Worm (Caenorhabditis elegans) whole organism, late embryonic: ENCODE data around the gene bath-31.

ENCODE experiments used
- C08G9.2 ChIP-seq: sonication (generic microtip); optimal IDR thresholded peaks from 2 replicates; lab custom pipeline; 2016; ENCODE audit warnings: mild to moderate bottlenecking, missing genetic modification characterization, moderate library complexity, missing compliant biosample characterization
- F13H6.1 ChIP-seq: sonication (generic microtip); optimal IDR thresholded peaks from 2 replicates; lab custom pipeline; 2016; ENCODE audit warnings: missing genetic modification characterization, missing compliant biosample characterization
- K02D7.2 ChIP-seq: sonication (generic microtip); optimal IDR thresholded peaks from 2 replicates; lab custom pipeline; 2017; ENCODE audit warnings: mild to moderate bottlenecking, missing genetic modification characterization, missing compliant biosample characterization
- K09A11.1 ChIP-seq: sonication (generic microtip); optimal IDR thresholded peaks from 2 replicates; lab custom pipeline; 2017; ENCODE audit warnings: antibody characterized with exemption, mild to moderate bottlenecking, missing genetic modification characterization, missing compliant biosample characterization; ENCODE audit not compliant: insufficient read depth
- Y22D7AL.16 ChIP-seq: sonication (generic microtip); optimal IDR thresholded peaks from 2 replicates; lab custom pipeline; 2016; ENCODE audit warnings: missing genetic modification characterization, missing compliant biosample characterization
- ahr-1 ChIP-seq: sonication (generic microtip); optimal IDR thresholded peaks from 2 replicates; lab custom pipeline; 2016; ENCODE audit warnings: missing genetic modification characterization, missing compliant biosample characterization
- ceh-18 ChIP-seq: sonication (generic microtip); optimal IDR thresholded peaks from 2 replicates; lab custom pipeline; 2016; ENCODE audit warnings: missing genetic modification characterization, missing compliant biosample characterization
- ceh-2 ChIP-seq: sonication (generic microtip); optimal IDR thresholded peaks from 2 replicates; lab custom pipeline; 2016; ENCODE audit warnings: missing genotype, missing genetic modification characterization, missing compliant biosample characterization
- ceh-22 ChIP-seq: sonication (generic microtip); optimal IDR thresholded peaks from 2 replicates; lab custom pipeline; 2017; ENCODE audit warnings: missing biosample characterization, missing genetic modification characterization
- ceh-31 ChIP-seq: sonication (generic microtip); optimal IDR thresholded peaks from 2 replicates; lab custom pipeline; 2016; ENCODE audit warnings: missing genetic modification characterization, missing compliant biosample characterization
- ceh-48 ChIP-seq: sonication (generic microtip); optimal IDR thresholded peaks from 2 replicates; lab custom pipeline; 2016; ENCODE audit warnings: missing genetic modification characterization, inconsistent platforms, missing compliant biosample characterization
- ceh-9 ChIP-seq: sonication (generic microtip); optimal IDR thresholded peaks from 2 replicates; lab custom pipeline; 2016; ENCODE audit warnings: mild to moderate bottlenecking, missing genetic modification characterization, inconsistent platforms, missing compliant biosample characterization
- che-1 ChIP-seq: sonication (generic microtip); optimal IDR thresholded peaks from 2 replicates; lab custom pipeline; 2016; ENCODE audit warnings: mild to moderate bottlenecking, missing genetic modification characterization, missing compliant biosample characterization
- dve-1 ChIP-seq: sonication (generic microtip); optimal IDR thresholded peaks from 2 replicates; lab custom pipeline; 2017; ENCODE audit warnings: antibody characterized with exemption, mild to moderate bottlenecking, missing genetic modification characterization, missing compliant biosample characterization
- elt-2 ChIP-seq: sonication (generic microtip); optimal IDR thresholded peaks from 2 replicates; lab custom pipeline; 2016; ENCODE audit warnings: missing genetic modification reagents, missing genetic modification characterization, missing compliant biosample characterization
- elt-4 ChIP-seq: sonication (generic microtip); optimal IDR thresholded peaks from 2 replicates; lab custom pipeline; 2016; ENCODE audit warnings: missing genetic modification characterization, missing compliant biosample characterization
- ets-4 ChIP-seq: sonication (generic microtip); optimal IDR thresholded peaks from 2 replicates; lab custom pipeline; 2016; ENCODE audit warnings: missing genetic modification characterization, missing compliant biosample characterization
- fax-1 ChIP-seq: sonication (generic microtip); optimal IDR thresholded peaks from 2 replicates; lab custom pipeline; 2016; ENCODE audit warnings: missing genotype, missing genetic modification characterization, missing compliant biosample characterization
- fkh-10 ChIP-seq: fragments of 150-350 bp; optimal IDR thresholded peaks from 2 replicates; lab custom pipeline; 2014; ENCODE audit warnings: missing biosample characterization, missing genetic modification reagents, missing genetic modification characterization
- fkh-6 ChIP-seq: sonication (generic microtip); optimal IDR thresholded peaks from 2 replicates; lab custom pipeline; 2016; ENCODE audit warnings: missing genetic modification characterization, missing compliant biosample characterization
- hlh-13 ChIP-seq: fragments of 200-800 bp; sonication (Bioruptor generic); optimal IDR thresholded peaks from 2 replicates; lab custom pipeline; 2018; ENCODE audit warnings: mild to moderate bottlenecking, missing genetic modification characterization, missing compliant biosample characterization
- hlh-15 ChIP-seq: sonication (generic microtip); optimal IDR thresholded peaks from 2 replicates; lab custom pipeline; 2016; ENCODE audit warnings: missing genetic modification characterization, missing compliant biosample characterization
- mec-3 ChIP-seq: sonication (generic microtip); optimal IDR thresholded peaks from 2 replicates; lab custom pipeline; 2016; ENCODE audit warnings: borderline replicate concordance, missing genetic modification characterization, missing compliant biosample characterization
- nhr-232 ChIP-seq: sonication (generic microtip); optimal IDR thresholded peaks from 2 replicates; lab custom pipeline; 2016; ENCODE audit warnings: missing genetic modification characterization, missing compliant biosample characterization
- npax-4 ChIP-seq: sonication (generic microtip); optimal IDR thresholded peaks from 2 replicates; lab custom pipeline; 2016; ENCODE audit warnings: missing genetic modification characterization, missing compliant biosample characterization
- pag-3 ChIP-seq: sonication (generic microtip); optimal IDR thresholded peaks from 2 replicates; lab custom pipeline; 2016; ENCODE audit warnings: missing compliant biosample characterization, missing genetic modification characterization, borderline replicate concordance
- pat-9 ChIP-seq: fragments of 200-800 bp; sonication (Bioruptor generic); optimal IDR thresholded peaks from 2 replicates; lab custom pipeline; 2018; ENCODE audit warnings: mild to moderate bottlenecking, missing genetic modification characterization, moderate library complexity, missing compliant biosample characterization
- pax-1 ChIP-seq: fragments of 150-350 bp; optimal IDR thresholded peaks from 2 replicates; lab custom pipeline; 2014; ENCODE audit warnings: missing biosample characterization, missing genetic modification characterization
- pha-2 ChIP-seq: sonication (generic microtip); optimal IDR thresholded peaks from 2 replicates; lab custom pipeline; 2017; ENCODE audit warnings: mild to moderate bottlenecking, missing genetic modification characterization, missing compliant biosample characterization
- pha-4 ChIP-seq: fragments of 150-350 bp; optimal IDR thresholded peaks from 2 replicates; lab custom pipeline; 2018; ENCODE audit warnings: missing biosample characterization, missing genetic modification reagents, missing genetic modification characterization
- pros-1 ChIP-seq: fragments of 150-350 bp; optimal IDR thresholded peaks from 2 replicates; lab custom pipeline; 2014; ENCODE audit warnings: missing biosample characterization, missing genetic modification reagents, missing genetic modification characterization
- rnt-1 ChIP-seq: sonication (generic microtip); optimal IDR thresholded peaks from 2 replicates; lab custom pipeline; 2016; ENCODE audit warnings: missing genetic modification characterization, missing compliant biosample characterization
- sdc-2 ChIP-seq: sonication (generic microtip); optimal IDR thresholded peaks from 2 replicates; lab custom pipeline; 2016; ENCODE audit warnings: missing genotype, missing genetic modification characterization, missing compliant biosample characterization
- ttx-3 ChIP-seq: sonication (generic microtip); optimal IDR thresholded peaks from 2 replicates; lab custom pipeline; 2016; ENCODE audit warnings: missing genetic modification reagents, missing genetic modification characterization, missing compliant biosample characterization
- unc-3 ChIP-seq, 2 experiments: fragments of 200-800 bp in 1 of 2; sonication (Bioruptor generic) in 1 of 2; sonication (generic microtip) in 1 of 2; conservative IDR thresholded peaks in 1 of 2; optimal IDR thresholded peaks in 1 of 2; 2 replicates each; pipeline versions ENCODE4 v1.3.6 to Lab custom; 2016 to 2022; ENCODE audit warnings: missing compliant biosample characterization in 2 of 2, missing genetic modification characterization in 2 of 2, missing genetic modification reagents in 1 of 2
- unc-42 ChIP-seq: sonication (generic microtip); optimal IDR thresholded peaks from 2 replicates; lab custom pipeline; 2016; ENCODE audit warnings: missing genotype, missing genetic modification characterization, missing compliant biosample characterization
- unc-55 ChIP-seq: sonication (generic microtip); optimal IDR thresholded peaks from 2 replicates; lab custom pipeline; 2017; ENCODE audit warnings: missing biosample characterization, missing genetic modification reagents, missing genetic modification characterization
- unc-86 ChIP-seq: sonication (generic microtip); optimal IDR thresholded peaks from 2 replicates; lab custom pipeline; 2016; ENCODE audit warnings: missing genetic modification characterization, missing compliant biosample characterization
- zip-5 ChIP-seq: sonication (generic microtip); optimal IDR thresholded peaks from 2 replicates; lab custom pipeline; 2016; ENCODE audit warnings: missing genetic modification characterization, missing compliant biosample characterization
- ztf-16 ChIP-seq: sonication (generic microtip); optimal IDR thresholded peaks from 2 replicates; lab custom pipeline; 2017; ENCODE audit warnings: missing genetic modification characterization, missing compliant biosample characterization

Gene bath-31

DNA sequence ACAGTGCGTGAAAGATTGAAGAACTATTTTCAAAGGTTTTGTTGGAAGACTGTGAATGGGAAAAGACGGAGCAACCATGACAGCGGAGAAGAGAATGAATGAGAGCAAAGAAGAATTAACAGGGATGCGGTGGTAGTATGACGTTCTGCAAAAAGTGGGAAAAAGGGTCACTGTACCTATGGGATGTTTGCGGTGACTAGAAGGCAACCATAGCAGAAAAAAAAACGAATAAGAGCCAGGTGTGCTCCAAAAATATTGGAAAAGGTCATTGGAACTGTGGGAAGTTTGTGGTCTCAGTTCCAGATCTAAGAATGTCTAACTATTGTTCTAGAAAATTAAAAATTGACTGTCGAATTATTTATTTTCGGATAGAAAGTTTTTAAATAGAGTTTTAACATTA, 16.9 kb downstream of the bath-31 start, which contains the start of gene fbxb-90:
fbxb-90 (minus strand) TSS at position 101 of the 400 bp plus-strand sequence.
- TF ChIP-seq pha-4, result no peak
- TF ChIP-seq ztf-16, result no peak
- TF ChIP-seq Y22D7AL.16, result no peak
- TF ChIP-seq ceh-22 (tag; lab: Kevin White, UChicago), result no peak
- TF ChIP-seq ceh-31 (tag; lab: Kevin White, UChicago), result no peak
- no peak for TF ChIP-seq elt-4
- no peak for TF ChIP-seq F13H6.1
- no peak for TF ChIP-seq unc-86 (tag; lab: Kevin White, UChicago)
- TF ChIP-seq ceh-18 (tag; lab: Kevin White, UChicago), result no peak
- TF ChIP-seq npax-4 (tag; lab: Kevin White, UChicago), result no peak
- TF ChIP-seq sdc-2 (tag; lab: Kevin White, UChicago), result no peak
- no peak for TF ChIP-seq unc-3 (GFP tag; conservative IDR thresholded peaks at IDR 0.05; lab: Robert Waterston, UW)
- no peak for TF ChIP-seq unc-3 (tag; optimal IDR thresholded peaks at IDR 0.05; lab: Kevin White, UChicago)
- TF ChIP-seq C08G9.2 (tag; lab: Kevin White, UChicago), result no peak
- TF ChIP-seq K02D7.2 (tag; lab: Kevin White, UChicago), result no peak
- no peak for TF ChIP-seq ceh-9 (tag; lab: Kevin White, UChicago)
- no peak for TF ChIP-seq elt-2 (tag; lab: Kevin White, UChicago)
- TF ChIP-seq hlh-13, result no peak
- no peak for TF ChIP-seq fax-1 (tag; lab: Kevin White, UChicago)

DNA sequence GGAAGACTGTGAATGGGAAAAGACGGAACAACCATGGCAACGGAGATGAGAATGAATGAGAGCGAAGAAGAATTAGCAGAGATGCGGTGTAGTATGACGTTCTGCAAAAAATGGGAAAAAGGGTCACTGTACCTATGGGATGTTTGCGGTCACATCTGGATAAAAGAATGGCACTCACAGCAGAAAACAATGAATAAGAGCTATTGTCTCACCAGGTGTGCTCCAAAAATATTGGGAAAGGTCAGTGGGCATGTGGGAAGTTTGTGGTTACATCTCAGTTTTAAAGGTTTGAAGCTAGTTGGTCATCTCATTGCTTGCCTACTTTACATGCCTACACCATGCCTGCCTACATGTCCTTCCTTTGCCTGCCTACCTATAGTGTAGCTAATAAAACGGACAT, 18.9 kb downstream of the bath-31 start, which contains the start of gene fbxb-91:
fbxb-91 (minus strand) TSS at position 101 of the 400 bp plus-strand sequence.
- TF ChIP-seq ttx-3 (tag; lab: Kevin White, UChicago) (no peak), ets-4 (no peak), mec-3 (tag; lab: Kevin White, UChicago) (no peak), rnt-1 (no peak), K09A11.1 (tag; lab: Kevin White, UChicago) (no peak), pha-2 (tag; lab: Kevin White, UChicago) (no peak), zip-5 (no peak), che-1 (no peak), pat-9 (tag; lab: Kevin White, UChicago) (no peak), pag-3 (no peak), fkh-10 (no peak), unc-3 (GFP tag; conservative IDR thresholded peaks at IDR 0.05; lab: Robert Waterston, UW) (no peak), unc-3 (tag; optimal IDR thresholded peaks at IDR 0.05; lab: Kevin White, UChicago) (no peak), fkh-6 (no peak)

- TF ChIP-seq sdc-2 (tag; lab: Kevin White, UChicago) (no peak), elt-4 (no peak), npax-4 (tag; lab: Kevin White, UChicago) (no peak), pros-1 (no peak), mec-3 (tag; lab: Kevin White, UChicago) (no peak), ceh-48 (tag; lab: Kevin White, UChicago) (no peak), hlh-15 (tag; lab: Kevin White, UChicago) (no peak), unc-42 (tag; lab: Kevin White, UChicago) (no peak), elt-2 (tag; lab: Kevin White, UChicago) (no peak), ceh-2 (tag; lab: Kevin White, UChicago) (no peak), ceh-9 (tag; lab: Kevin White, UChicago) (no peak), ttx-3 (tag; lab: Kevin White, UChicago) (no peak), fax-1 (tag; lab: Kevin White, UChicago) (no peak), dve-1 (tag; lab: Kevin White, UChicago) (no peak), ahr-1 (tag; lab: Kevin White, UChicago) (no peak), pax-1 (tag; lab: Kevin White, UChicago) (no peak), nhr-232 (tag; lab: Kevin White, UChicago) (no peak), unc-55 (GFP tag; lab: Kevin White, UChicago) (no peak)
- TF ChIP-seq, all 69 proteins: peak for 0
Measured at ce11 chrII:3752184-3752583, 20.4 kb downstream of the bath-31 start, which contains the start of gene sdz-11. Gene sdz-11 (minus strand): TSS chrII:3752284.
